Worm (Caenorhabditis elegans): ENCODE results near the gene F35F10.7.

DNA sequence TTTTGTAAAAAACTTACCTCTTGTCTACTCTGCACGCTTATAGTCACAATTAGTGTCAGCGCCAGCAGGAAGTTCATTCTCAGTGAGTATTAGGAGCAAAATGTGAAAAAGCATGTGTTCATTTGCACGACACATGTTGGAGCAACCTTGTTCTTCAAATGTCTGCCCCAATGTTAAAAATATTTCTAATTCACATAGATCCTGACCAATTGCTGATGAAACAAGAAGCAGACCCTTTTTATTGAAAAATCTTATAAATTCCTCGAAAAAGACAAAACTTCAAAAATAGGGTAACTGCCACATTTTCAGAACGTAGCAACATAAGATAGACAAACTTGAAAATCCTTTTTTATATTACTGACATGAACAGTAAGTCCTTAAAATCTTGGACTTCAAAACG lies 36.9 kb upstream of the F35F10.7 start, which contains the start of gene C17B7.8:
- TF ChIP-seq pag-3 (tag; optimal IDR thresholded peaks at IDR 0.05; ENCODE audit: borderline replicate concordance, insufficient read depth) (no peak), zag-1 (tag; optimal IDR thresholded peaks at IDR 0.05) (no peak), C16A3.4 (tag; optimal IDR thresholded peaks at IDR 0.05) (no peak), dpl-1 (GFP tag; optimal IDR thresholded peaks at IDR 0.05) (no peak)

Data from whole organism, L1 larva.